Fruit fly (Drosophila melanogaster) Kc167 (cell line): ENCODE results near the gene CG42763.

Source experiments
- Myc ChIP-seq: fragments of >200 bp; optimal IDR thresholded peaks from 2 replicates; lab custom pipeline; 2017; ENCODE audit warnings: missing external identifiers
- h ChIP-seq: fragments of >200 bp; optimal IDR thresholded peaks from 3 replicates; lab custom pipeline; 2018; ENCODE audit warnings: missing external identifiers
- insv ChIP-seq: fragments of >200 bp; optimal IDR thresholded peaks from 3 replicates; lab custom pipeline; 2018; ENCODE audit warnings: missing external identifiers
- psq ChIP-seq: fragments of >200 bp; optimal IDR thresholded peaks from 2 replicates; lab custom pipeline; 2017; ENCODE audit warnings: missing external identifiers
- ttk ChIP-seq: sonication (Bioruptor generic); optimal IDR thresholded peaks from 2 replicates; lab custom pipeline; 2017; ENCODE audit warnings: missing external identifiers

DNA sequence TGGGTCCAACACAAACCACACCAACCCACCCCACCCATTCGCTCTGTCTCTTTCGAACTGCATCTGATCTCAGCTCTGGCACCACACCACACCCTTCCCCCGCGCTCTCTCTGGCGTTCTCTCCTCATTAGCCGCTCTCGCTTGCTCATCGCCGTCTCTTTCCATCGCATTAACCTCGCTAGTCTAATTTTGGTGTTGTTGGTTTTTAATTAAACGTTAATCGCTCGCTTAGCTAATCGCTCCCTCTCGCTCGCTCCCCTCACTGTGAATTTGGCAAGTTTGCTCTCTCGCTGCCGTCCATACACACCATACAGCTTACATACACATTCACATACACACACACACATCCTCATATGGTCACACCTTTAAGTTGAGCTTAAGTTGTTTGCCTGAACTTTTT is 40.8 kb downstream of the CG42763 start:
- TF ChIP-seq ttk (lab: Kevin White, UChicago) = no peak
- no peak for TF ChIP-seq insv (lab: Kevin White, UChicago)
- no peak for TF ChIP-seq h (lab: Kevin White, UChicago)
- TF ChIP-seq Myc (lab: Kevin White, UChicago) = no peak
- no peak for TF ChIP-seq psq (lab: Kevin White, UChicago)
